Worm (Caenorhabditis elegans): ENCODE data around the gene vps-26.
A peak's percentile ranks its signal among the peaks of the same experiment; 100 is the strongest.

DNA sequence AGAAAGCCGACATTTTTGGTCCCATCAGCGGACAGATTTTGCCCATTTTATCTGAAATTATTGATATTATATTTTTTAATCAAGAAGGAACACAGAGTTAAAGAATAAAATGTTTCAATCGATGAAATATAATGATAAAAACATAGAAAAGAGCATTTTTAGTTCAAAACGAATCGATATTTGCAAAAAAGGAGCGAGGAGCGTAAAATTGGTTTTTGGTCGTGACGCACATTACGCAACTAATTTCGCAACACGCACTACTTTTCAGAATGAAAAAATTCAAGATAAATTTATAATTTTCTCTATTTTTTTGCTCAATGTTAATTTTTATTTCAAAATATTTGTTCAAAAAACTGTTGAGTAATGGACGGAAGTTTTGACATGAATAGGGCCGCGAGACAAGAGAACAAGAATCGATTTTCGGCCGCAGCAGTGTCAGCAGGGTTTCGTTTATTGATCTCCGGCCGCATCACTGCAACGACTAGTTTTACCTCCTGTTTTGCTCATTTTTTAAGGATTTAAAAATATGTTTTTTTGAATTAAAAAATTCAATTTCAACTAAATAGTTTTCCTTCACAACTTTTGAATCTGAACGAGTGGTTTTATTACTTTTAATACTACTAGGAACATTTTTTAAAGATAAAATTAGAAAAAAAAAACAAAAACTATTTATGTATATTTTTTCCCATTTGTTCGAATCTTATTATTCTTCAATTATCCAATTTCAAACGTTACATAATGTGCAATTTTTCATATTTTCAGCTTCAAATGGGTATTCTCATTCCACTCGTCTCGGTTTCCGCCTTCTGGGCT, 20.3 kb downstream of the vps-26 start, which contains the start of the genes F49C12.12 and vha-17:
- peak in 1 of 2 experiments; percentile 56 for TF ChIP-seq lsy-2 (tag; optimal IDR thresholded peaks at IDR 0.05)
- TF ChIP-seq unc-39 (tag; optimal IDR thresholded peaks at IDR 0.05), result no peak
- no peak for TF ChIP-seq lin-39 (tag; optimal IDR thresholded peaks at IDR 0.05)
- TF ChIP-seq crh-2 (tag; optimal IDR thresholded peaks at IDR 0.05), result peak; percentile 17

Measured in whole organism, L2 larva.